Fruit fly (Drosophila melanogaster) S2 (cell line): ENCODE results near the gene CG34258.

ENCODE experiments used
- CG8478 ChIP-seq: fragments of >200 bp; optimal IDR thresholded peaks from 2 replicates; lab custom pipeline; 2018
- CTCF ChIP-seq, 2 experiments: fragments of >200 bp; optimal IDR thresholded peaks; 2 replicates each; lab custom pipeline; 2018

dm6 chr3L:19955699-19956098 is 3.9 kb upstream of the CG34258 start, which contains the start of gene CG42263:
- TF ChIP-seq CTCF (optimal IDR thresholded peaks at IDR 0.05; lab: Kevin White, UChicago) = no peak
- no peak for TF ChIP-seq CG8478 (lab: Kevin White, UChicago)
